Fruit fly (Drosophila melanogaster) whole organism, prepupa: ENCODE results near the gene Snx27.
A peak's percentile ranks its signal among the peaks of the same experiment; 100 is the strongest.

Experiments
- Blimp-1 ChIP-seq: fragments of 200-800 bp; sonication (Bioruptor generic); optimal IDR thresholded peaks from 3 replicates; lab custom pipeline; 2017; ENCODE audit warnings: missing biosample characterization, missing genetic modification characterization, mild to moderate bottlenecking, moderate library complexity, missing genetic modification reagents
- CG10631 ChIP-seq: fragments of 200-800 bp; sonication (Bioruptor generic); optimal IDR thresholded peaks from 2 replicates; lab custom pipeline; 2016; ENCODE audit warnings: missing biosample characterization, missing genetic modification characterization
- CG10669 ChIP-seq: fragments of 200-800 bp; sonication (Bioruptor generic); optimal IDR thresholded peaks from 3 replicates; lab custom pipeline; 2018; ENCODE audit warnings: missing biosample characterization, mild to moderate bottlenecking, missing genetic modification characterization, moderate library complexity
- CG11294 ChIP-seq: fragments of 200-800 bp; sonication (Bioruptor generic); IDR thresholded peaks from 2 replicates; pipeline ENCODE4 v1.3.6; 2022; ENCODE audit warnings: missing biosample characterization, missing genetic modification characterization
- CG11762 ChIP-seq: fragments of 200-800 bp; sonication (Bioruptor generic); optimal IDR thresholded peaks from 3 replicates; lab custom pipeline; 2016; ENCODE audit warnings: missing biosample characterization, missing genetic modification characterization; ENCODE audit not compliant: insufficient read depth
- CG15336 ChIP-seq: fragments of 200-800 bp; sonication (Bioruptor generic); IDR thresholded peaks from 2 replicates; pipeline ENCODE4 v1.3.6; 2022; ENCODE audit warnings: missing biosample characterization, missing genetic modification characterization
- CG1621 ChIP-seq: fragments of 200-800 bp; sonication (Bioruptor generic); optimal IDR thresholded peaks from 3 replicates; lab custom pipeline; 2018; ENCODE audit warnings: missing biosample characterization, mild to moderate bottlenecking, missing genetic modification characterization
- CG16779 ChIP-seq: fragments of 200-800 bp; sonication (Bioruptor generic); optimal IDR thresholded peaks from 3 replicates; lab custom pipeline; 2017; ENCODE audit warnings: missing biosample characterization, mild to moderate bottlenecking, missing genetic modification characterization
- CG3032 ChIP-seq: fragments of 200-800 bp; optimal IDR thresholded peaks from 2 replicates; lab custom pipeline; 2019; ENCODE audit warnings: missing biosample characterization, mild to moderate bottlenecking, missing genetic modification characterization, moderate library complexity
- CG31627 ChIP-seq: fragments of 200-800 bp; sonication (Bioruptor generic); optimal IDR thresholded peaks from 3 replicates; lab custom pipeline; 2016; ENCODE audit warnings: missing biosample characterization, missing genetic modification characterization
- CG32006 ChIP-seq: fragments of 200-800 bp; sonication (Bioruptor generic); optimal IDR thresholded peaks from 3 replicates; lab custom pipeline; 2017; ENCODE audit warnings: missing biosample characterization, mild to moderate bottlenecking, missing genetic modification characterization
- CG34406 ChIP-seq: fragments of 200-800 bp; sonication (Bioruptor generic); optimal IDR thresholded peaks from 3 replicates; lab custom pipeline; 2016; ENCODE audit warnings: missing biosample characterization, missing genetic modification characterization
- CG3919 ChIP-seq: fragments of 200-800 bp; sonication (Bioruptor generic); optimal IDR thresholded peaks from 3 replicates; lab custom pipeline; 2016; ENCODE audit warnings: missing biosample characterization, missing genetic modification characterization
- CG6163 ChIP-seq: fragments of 200-800 bp; sonication (Bioruptor generic); IDR thresholded peaks from 3 replicates; pipeline ENCODE4 v1.3.6; 2022; ENCODE audit warnings: missing biosample characterization, missing genetic modification characterization
- CG6792 ChIP-seq: fragments of 200-800 bp; sonication (Bioruptor generic); optimal IDR thresholded peaks from 3 replicates; lab custom pipeline; 2016; ENCODE audit warnings: missing biosample characterization, missing genetic modification characterization
- CG6808 ChIP-seq: fragments of 200-800 bp; sonication (Bioruptor generic); optimal IDR thresholded peaks from 3 replicates; lab custom pipeline; 2017; ENCODE audit warnings: missing biosample characterization, missing genetic modification characterization, mild to moderate bottlenecking, moderate library complexity, missing genetic modification reagents
- CG6854 ChIP-seq: fragments of 200-800 bp; sonication (Bioruptor generic); optimal IDR thresholded peaks from 2 replicates; lab custom pipeline; 2017; ENCODE audit warnings: missing biosample characterization, mild to moderate bottlenecking, missing genetic modification characterization
- CG7368 ChIP-seq: fragments of 200-800 bp; sonication (Bioruptor generic); optimal IDR thresholded peaks from 3 replicates; lab custom pipeline; 2016; ENCODE audit warnings: missing biosample characterization, missing genetic modification characterization
- CG8119 ChIP-seq: fragments of 200-800 bp; sonication (Bioruptor generic); IDR thresholded peaks from 3 replicates; pipeline ENCODE4 v1.3.6; 2022; ENCODE audit warnings: missing biosample characterization, missing genetic modification characterization
- CG8319 ChIP-seq: fragments of 200-800 bp; sonication (Bioruptor generic); optimal IDR thresholded peaks from 3 replicates; lab custom pipeline; 2016; ENCODE audit warnings: missing biosample characterization, missing genetic modification characterization
- CG8632 ChIP-seq: fragments of 200-800 bp; sonication (Bioruptor generic); optimal IDR thresholded peaks from 3 replicates; lab custom pipeline; 2016; ENCODE audit warnings: missing biosample characterization, missing genetic modification characterization
- CG9139 ChIP-seq: fragments of 200-800 bp; sonication (Bioruptor generic); optimal IDR thresholded peaks from 3 replicates; lab custom pipeline; 2017; ENCODE audit warnings: missing biosample characterization, mild to moderate bottlenecking, missing genetic modification characterization
- Eip78C ChIP-seq: fragments of 200-800 bp; sonication (Bioruptor generic); peaks from one replicate; lab custom pipeline; 2016; ENCODE audit warnings: missing biosample characterization, missing genetic modification characterization
- Ets21C ChIP-seq: fragments of 200-800 bp; sonication (Bioruptor generic); optimal IDR thresholded peaks from 3 replicates; lab custom pipeline; 2016; ENCODE audit warnings: missing biosample characterization, missing genetic modification characterization
- Ets96B ChIP-seq: fragments of 200-800 bp; optimal IDR thresholded peaks from 2 replicates; lab custom pipeline; 2019; ENCODE audit warnings: missing biosample characterization, mild to moderate bottlenecking, missing genetic modification characterization, moderate library complexity
- Hr39 ChIP-seq: fragments of 200-800 bp; sonication (Bioruptor generic); optimal IDR thresholded peaks from 2 replicates; lab custom pipeline; 2016; ENCODE audit warnings: missing biosample characterization, missing genetic modification characterization
- Hr4 ChIP-seq: fragments of 200-800 bp; sonication (Bioruptor generic); optimal IDR thresholded peaks from 3 replicates; lab custom pipeline; 2016; ENCODE audit warnings: missing biosample characterization, missing genetic modification characterization
- Lpt ChIP-seq: fragments of 200-800 bp; sonication (Bioruptor generic); optimal IDR thresholded peaks from 3 replicates; lab custom pipeline; 2016; ENCODE audit warnings: missing biosample characterization, missing genetic modification characterization
- Met ChIP-seq: fragments of 200-800 bp; sonication (Bioruptor generic); optimal IDR thresholded peaks from 3 replicates; lab custom pipeline; 2016; ENCODE audit warnings: missing biosample characterization, missing genetic modification characterization
- OdsH ChIP-seq: fragments of 200-800 bp; sonication (Bioruptor generic); optimal IDR thresholded peaks from 3 replicates; lab custom pipeline; 2016; ENCODE audit warnings: missing biosample characterization, missing genetic modification characterization
- Smox ChIP-seq: fragments of 200-800 bp; sonication (Bioruptor generic); optimal IDR thresholded peaks from 3 replicates; lab custom pipeline; 2016; ENCODE audit warnings: missing biosample characterization, missing genetic modification characterization
- Sox14 ChIP-seq: fragments of 200-800 bp; sonication (Bioruptor generic); optimal IDR thresholded peaks from 3 replicates; lab custom pipeline; 2016; ENCODE audit warnings: missing biosample characterization, missing genetic modification characterization
- achi ChIP-seq: fragments of 200-800 bp; sonication (Bioruptor generic); optimal IDR thresholded peaks from 3 replicates; lab custom pipeline; 2016; ENCODE audit warnings: missing biosample characterization, missing genetic modification characterization
- acj6 ChIP-seq: fragments of 200-800 bp; sonication (Bioruptor generic); optimal IDR thresholded peaks from 3 replicates; lab custom pipeline; 2016; ENCODE audit warnings: missing biosample characterization, missing genetic modification characterization
- cyc ChIP-seq: fragments of 200-800 bp; sonication (Bioruptor generic); optimal IDR thresholded peaks from 3 replicates; lab custom pipeline; 2016; ENCODE audit warnings: missing biosample characterization, missing genetic modification characterization
- dac ChIP-seq: fragments of 200-800 bp; sonication (Bioruptor generic); optimal IDR thresholded peaks from 2 replicates; lab custom pipeline; 2017; ENCODE audit warnings: missing biosample characterization, mild to moderate bottlenecking, missing genetic modification characterization
- dsx ChIP-seq: fragments of 200-800 bp; optimal IDR thresholded peaks from 3 replicates; lab custom pipeline; 2019; ENCODE audit warnings: missing biosample characterization, mild to moderate bottlenecking, missing genetic modification characterization, moderate library complexity; ENCODE audit not compliant: poor library complexity, severe bottlenecking
- eg ChIP-seq: fragments of 200-800 bp; sonication (Bioruptor generic); IDR thresholded peaks from 3 replicates; pipeline ENCODE4 v1.3.6; 2022; ENCODE audit warnings: missing biosample characterization, missing genetic modification characterization
- fd59A ChIP-seq: fragments of 200-800 bp; sonication (Bioruptor generic); optimal IDR thresholded peaks from 2 replicates; lab custom pipeline; 2017; ENCODE audit warnings: missing biosample characterization, mild to moderate bottlenecking, missing genetic modification characterization, missing genetic modification reagents
- fd85E ChIP-seq: fragments of 200-800 bp; sonication (Bioruptor generic); optimal IDR thresholded peaks from 3 replicates; lab custom pipeline; 2016; ENCODE audit warnings: missing biosample characterization, missing genetic modification characterization
- fkh ChIP-seq: fragments of 200-800 bp; sonication (Bioruptor generic); optimal IDR thresholded peaks from 3 replicates; lab custom pipeline; 2017; ENCODE audit warnings: missing biosample characterization, mild to moderate bottlenecking, missing genetic modification characterization, moderate library complexity
- net ChIP-seq: fragments of 200-800 bp; sonication (Bioruptor generic); optimal IDR thresholded peaks from 3 replicates; lab custom pipeline; 2016; ENCODE audit warnings: missing biosample characterization, missing genetic modification characterization
- salr ChIP-seq, 2 experiments: fragments of 200-800 bp; sonication (Bioruptor generic); optimal IDR thresholded peaks; 3 replicates each; lab custom pipeline; 2016 to 2018; ENCODE audit warnings: missing biosample characterization in 2 of 2, missing genetic modification characterization in 2 of 2, mild to moderate bottlenecking in 1 of 2
- spab ChIP-seq: fragments of 200-800 bp; sonication (Bioruptor generic); optimal IDR thresholded peaks from 2 replicates; lab custom pipeline; 2017; ENCODE audit warnings: missing biosample characterization, mild to moderate bottlenecking, missing genetic modification characterization, missing genetic modification reagents
- ss ChIP-seq, 2 experiments: fragments of 200-800 bp; sonication (Bioruptor generic); optimal IDR thresholded peaks; 2 replicates in 1 of 2; 3 replicates in 1 of 2; lab custom pipeline; 2017 to 2018; ENCODE audit warnings: mild to moderate bottlenecking in 2 of 2, missing biosample characterization in 2 of 2, missing genetic modification characterization in 2 of 2, moderate library complexity in 1 of 2
- topi ChIP-seq: fragments of 200-800 bp; sonication (Bioruptor generic); optimal IDR thresholded peaks from 3 replicates; lab custom pipeline; 2016; ENCODE audit warnings: missing biosample characterization, missing genetic modification characterization
- vri ChIP-seq: fragments of 200-800 bp; sonication (Bioruptor generic); optimal IDR thresholded peaks from 3 replicates; lab custom pipeline; 2016; ENCODE audit warnings: missing biosample characterization, mild to moderate bottlenecking, missing genetic modification characterization

Snx27 gene

dm6 chrX:5696436-5697022, 41.3 kb downstream of the Snx27 start (continued):
- TF ChIP-seq acj6 (GFP tag; lab: Kevin White, UChicago) (peak; percentile 98), CG9139 (peak; percentile 94), Hr39 (GFP tag; lab: Kevin White, UChicago) (peak; percentile 98), Ets96B (tag; lab: Kevin White, UChicago) (peak; percentile 83), Sox14 (GFP tag; lab: Kevin White, UChicago) (peak; percentile 98), Blimp-1 (GFP tag; lab: Kevin White, UChicago) (peak; percentile 70), salr (GFP tag; optimal IDR thresholded peaks at IDR 0.05; lab: Kevin White, UChicago) (peak; percentile 93 to 95), CG8319 (GFP tag; lab: Kevin White, UChicago) (peak; percentile 95), topi (peak; percentile 99), cyc (GFP tag; lab: Kevin White, UChicago) (peak; percentile 99), ss (GFP tag; optimal IDR thresholded peaks at IDR 0.05; lab: Kevin White, UChicago) (peak; percentile 95 to 97), CG34406 (GFP tag; lab: Kevin White, UChicago) (peak; percentile 97), Eip78C (GFP tag; lab: Kevin White, UChicago) (peak; percentile 99), CG32006 (peak; percentile 97), CG3919 (GFP tag; lab: Kevin White, UChicago) (peak; percentile 99), dsx (GFP tag; lab: Kevin White, UChicago) (peak; percentile 84), CG6808 (GFP tag; lab: Kevin White, UChicago) (peak; percentile 97), CG15336 (GFP tag; lab: Robert Waterston, UW) (peak; percentile 95), CG10669 (GFP tag; lab: Kevin White, UChicago) (peak; percentile 94), achi (GFP tag; lab: Kevin White, UChicago) (peak; percentile 96), net (GFP tag; lab: Kevin White, UChicago) (peak; percentile 97), spab (GFP tag; lab: Kevin White, UChicago) (peak; percentile 97), fd59A (GFP tag; lab: Kevin White, UChicago) (peak; percentile 96), CG11294 (peak; percentile 89)

dm6 chrX:5695958-5696357, 41.9 kb downstream of the Snx27 start:
- TF ChIP-seq Smox (GFP tag; lab: Kevin White, UChicago), result no peak
- no peak for TF ChIP-seq acj6 (GFP tag; lab: Kevin White, UChicago)
- TF ChIP-seq CG6163, result peak; percentile 37
- no peak for TF ChIP-seq dac (GFP tag; lab: Kevin White, UChicago)
- peak; percentile 84 for TF ChIP-seq Ets96B (tag; lab: Kevin White, UChicago)
- TF ChIP-seq Hr39 (GFP tag; lab: Kevin White, UChicago), result no peak
- TF ChIP-seq CG6808 (GFP tag; lab: Kevin White, UChicago), result no peak
- no peak for TF ChIP-seq Met (GFP tag; lab: Kevin White, UChicago)
- TF ChIP-seq Lpt (GFP tag; lab: Kevin White, UChicago), result no peak
- no peak for TF ChIP-seq CG11762 (GFP tag; lab: Kevin White, UChicago)
- no peak for TF ChIP-seq CG3919 (GFP tag; lab: Kevin White, UChicago)
- no peak for TF ChIP-seq CG8319 (GFP tag; lab: Kevin White, UChicago)
- TF ChIP-seq OdsH (GFP tag; lab: Kevin White, UChicago), result no peak
- TF ChIP-seq fkh (GFP tag; lab: Kevin White, UChicago), result no peak
- peak; percentile 64 for TF ChIP-seq dsx (GFP tag; lab: Kevin White, UChicago)
- no peak for TF ChIP-seq fd85E (GFP tag; lab: Kevin White, UChicago)
- no peak for TF ChIP-seq Blimp-1 (GFP tag; lab: Kevin White, UChicago)
- no peak for TF ChIP-seq Ets21C
- TF ChIP-seq Hr4 (GFP tag; lab: Kevin White, UChicago), result no peak
- no peak for TF ChIP-seq salr (GFP tag; optimal IDR thresholded peaks at IDR 0.05; lab: Kevin White, UChicago)
- no peak for TF ChIP-seq CG6792 (GFP tag; lab: Kevin White, UChicago)
- TF ChIP-seq CG6854 (GFP tag; lab: Kevin White, UChicago), result no peak
- peak; percentile 22; the same call in 1 of the 3 replicates for TF ChIP-seq eg
- TF ChIP-seq topi, result no peak
- TF ChIP-seq CG9139, result no peak
- TF ChIP-seq CG7368, result no peak
- TF ChIP-seq CG10631, result no peak
- no peak for TF ChIP-seq CG31627
- no peak for TF ChIP-seq CG16779 (tag; lab: Kevin White, UChicago)
- TF ChIP-seq cyc (GFP tag; lab: Kevin White, UChicago), result no peak
- no peak for TF ChIP-seq CG8632
- no peak for TF ChIP-seq vri (GFP tag; lab: Kevin White, UChicago)
- TF ChIP-seq CG10669 (GFP tag; lab: Kevin White, UChicago), result peak; percentile 29
- TF ChIP-seq CG1621 (tag; lab: Kevin White, UChicago), result no peak
- no peak for TF ChIP-seq CG8119
- no peak for TF ChIP-seq fd59A (GFP tag; lab: Kevin White, UChicago)
- TF ChIP-seq CG3032 (tag; lab: Kevin White, UChicago), result peak; percentile 86
